Fruit fly (Drosophila melanogaster) whole organism, prepupa: Measurements from ENCODE around the gene CG6788.

Source experiments
- CG10631 ChIP-seq: fragments of 200-800 bp; sonication (Bioruptor generic); optimal IDR thresholded peaks from 2 replicates; lab custom pipeline; 2016; ENCODE audit warnings: missing biosample characterization, missing genetic modification characterization
- CG10669 ChIP-seq: fragments of 200-800 bp; sonication (Bioruptor generic); optimal IDR thresholded peaks from 3 replicates; lab custom pipeline; 2018; ENCODE audit warnings: missing biosample characterization, mild to moderate bottlenecking, missing genetic modification characterization, moderate library complexity
- CG11762 ChIP-seq: fragments of 200-800 bp; sonication (Bioruptor generic); optimal IDR thresholded peaks from 3 replicates; lab custom pipeline; 2016; ENCODE audit warnings: missing biosample characterization, missing genetic modification characterization; ENCODE audit not compliant: insufficient read depth
- CG15336 ChIP-seq: fragments of 200-800 bp; sonication (Bioruptor generic); IDR thresholded peaks from 2 replicates; pipeline ENCODE4 v1.3.6; 2022; ENCODE audit warnings: missing biosample characterization, missing genetic modification characterization
- CG1621 ChIP-seq: fragments of 200-800 bp; sonication (Bioruptor generic); optimal IDR thresholded peaks from 3 replicates; lab custom pipeline; 2018; ENCODE audit warnings: missing biosample characterization, mild to moderate bottlenecking, missing genetic modification characterization
- CG16779 ChIP-seq: fragments of 200-800 bp; sonication (Bioruptor generic); optimal IDR thresholded peaks from 3 replicates; lab custom pipeline; 2017; ENCODE audit warnings: missing biosample characterization, mild to moderate bottlenecking, missing genetic modification characterization
- CG31627 ChIP-seq: fragments of 200-800 bp; sonication (Bioruptor generic); optimal IDR thresholded peaks from 3 replicates; lab custom pipeline; 2016; ENCODE audit warnings: missing biosample characterization, missing genetic modification characterization
- CG32006 ChIP-seq: fragments of 200-800 bp; sonication (Bioruptor generic); optimal IDR thresholded peaks from 3 replicates; lab custom pipeline; 2017; ENCODE audit warnings: missing biosample characterization, mild to moderate bottlenecking, missing genetic modification characterization
- CG34406 ChIP-seq: fragments of 200-800 bp; sonication (Bioruptor generic); optimal IDR thresholded peaks from 3 replicates; lab custom pipeline; 2016; ENCODE audit warnings: missing biosample characterization, missing genetic modification characterization
- CG3919 ChIP-seq: fragments of 200-800 bp; sonication (Bioruptor generic); optimal IDR thresholded peaks from 3 replicates; lab custom pipeline; 2016; ENCODE audit warnings: missing biosample characterization, missing genetic modification characterization
- CG4318 ChIP-seq: fragments of 200-800 bp; sonication (Bioruptor generic); optimal IDR thresholded peaks from 3 replicates; lab custom pipeline; 2017; ENCODE audit warnings: missing biosample characterization, mild to moderate bottlenecking, missing genetic modification characterization
- CG6163 ChIP-seq: fragments of 200-800 bp; sonication (Bioruptor generic); IDR thresholded peaks from 3 replicates; pipeline ENCODE4 v1.3.6; 2022; ENCODE audit warnings: missing biosample characterization, missing genetic modification characterization
- CG6276 ChIP-seq: fragments of 200-800 bp; sonication (Bioruptor generic); optimal IDR thresholded peaks from 2 replicates; lab custom pipeline; 2017; ENCODE audit warnings: missing biosample characterization, mild to moderate bottlenecking, missing genetic modification characterization
- CG6792 ChIP-seq: fragments of 200-800 bp; sonication (Bioruptor generic); optimal IDR thresholded peaks from 3 replicates; lab custom pipeline; 2016; ENCODE audit warnings: missing biosample characterization, missing genetic modification characterization
- CG6808 ChIP-seq: fragments of 200-800 bp; sonication (Bioruptor generic); optimal IDR thresholded peaks from 3 replicates; lab custom pipeline; 2017; ENCODE audit warnings: missing biosample characterization, missing genetic modification characterization, mild to moderate bottlenecking, moderate library complexity, missing genetic modification reagents
- CG6854 ChIP-seq: fragments of 200-800 bp; sonication (Bioruptor generic); optimal IDR thresholded peaks from 2 replicates; lab custom pipeline; 2017; ENCODE audit warnings: missing biosample characterization, mild to moderate bottlenecking, missing genetic modification characterization
- CG7368 ChIP-seq: fragments of 200-800 bp; sonication (Bioruptor generic); optimal IDR thresholded peaks from 3 replicates; lab custom pipeline; 2016; ENCODE audit warnings: missing biosample characterization, missing genetic modification characterization
- CG8119 ChIP-seq: fragments of 200-800 bp; sonication (Bioruptor generic); IDR thresholded peaks from 3 replicates; pipeline ENCODE4 v1.3.6; 2022; ENCODE audit warnings: missing biosample characterization, missing genetic modification characterization
- CG8632 ChIP-seq: fragments of 200-800 bp; sonication (Bioruptor generic); optimal IDR thresholded peaks from 3 replicates; lab custom pipeline; 2016; ENCODE audit warnings: missing biosample characterization, missing genetic modification characterization
- Eip75B ChIP-seq: fragments of 200-800 bp; sonication (Bioruptor generic); optimal IDR thresholded peaks from 3 replicates; lab custom pipeline; 2016; ENCODE audit warnings: missing biosample characterization, missing genetic modification characterization
- Eip78C ChIP-seq: fragments of 200-800 bp; sonication (Bioruptor generic); peaks from one replicate; lab custom pipeline; 2016; ENCODE audit warnings: missing biosample characterization, missing genetic modification characterization
- Eip93F ChIP-seq: fragments of 200-800 bp; sonication (Bioruptor generic); optimal IDR thresholded peaks from 2 replicates; lab custom pipeline; 2016; ENCODE audit warnings: missing biosample characterization, mild to moderate bottlenecking, missing genetic modification characterization
- Ets21C ChIP-seq: fragments of 200-800 bp; sonication (Bioruptor generic); optimal IDR thresholded peaks from 3 replicates; lab custom pipeline; 2016; ENCODE audit warnings: missing biosample characterization, missing genetic modification characterization
- Ets96B ChIP-seq: fragments of 200-800 bp; optimal IDR thresholded peaks from 2 replicates; lab custom pipeline; 2019; ENCODE audit warnings: missing biosample characterization, mild to moderate bottlenecking, missing genetic modification characterization, moderate library complexity
- Gug ChIP-seq: fragments of 200-800 bp; sonication (Bioruptor generic); IDR thresholded peaks from 2 replicates; pipeline ENCODE4 v1.3.6; 2022; ENCODE audit warnings: missing biosample characterization, missing genetic modification characterization
- Hr38 ChIP-seq: sonication (Bioruptor generic); optimal IDR thresholded peaks from 2 replicates; lab custom pipeline; 2016; ENCODE audit warnings: missing biosample characterization, missing genetic modification characterization
- Hr39 ChIP-seq: fragments of 200-800 bp; sonication (Bioruptor generic); optimal IDR thresholded peaks from 2 replicates; lab custom pipeline; 2016; ENCODE audit warnings: missing biosample characterization, missing genetic modification characterization
- Hr4 ChIP-seq: fragments of 200-800 bp; sonication (Bioruptor generic); optimal IDR thresholded peaks from 3 replicates; lab custom pipeline; 2016; ENCODE audit warnings: missing biosample characterization, missing genetic modification characterization
- OdsH ChIP-seq: fragments of 200-800 bp; sonication (Bioruptor generic); optimal IDR thresholded peaks from 3 replicates; lab custom pipeline; 2016; ENCODE audit warnings: missing biosample characterization, missing genetic modification characterization
- Smox ChIP-seq: fragments of 200-800 bp; sonication (Bioruptor generic); optimal IDR thresholded peaks from 3 replicates; lab custom pipeline; 2016; ENCODE audit warnings: missing biosample characterization, missing genetic modification characterization
- Sox102F ChIP-seq: fragments of 200-800 bp; sonication (Bioruptor generic); optimal IDR thresholded peaks from 2 replicates; lab custom pipeline; 2016; ENCODE audit warnings: missing biosample characterization, mild to moderate bottlenecking, missing genetic modification characterization
- Sox14 ChIP-seq: fragments of 200-800 bp; sonication (Bioruptor generic); optimal IDR thresholded peaks from 3 replicates; lab custom pipeline; 2016; ENCODE audit warnings: missing biosample characterization, missing genetic modification characterization
- Sox15 ChIP-seq: fragments of 200-800 bp; sonication (Bioruptor generic); optimal IDR thresholded peaks from 3 replicates; lab custom pipeline; 2016; ENCODE audit warnings: missing biosample characterization, missing genetic modification characterization
- achi ChIP-seq: fragments of 200-800 bp; sonication (Bioruptor generic); optimal IDR thresholded peaks from 3 replicates; lab custom pipeline; 2016; ENCODE audit warnings: missing biosample characterization, missing genetic modification characterization
- acj6 ChIP-seq: fragments of 200-800 bp; sonication (Bioruptor generic); optimal IDR thresholded peaks from 3 replicates; lab custom pipeline; 2016; ENCODE audit warnings: missing biosample characterization, missing genetic modification characterization
- dac ChIP-seq: fragments of 200-800 bp; sonication (Bioruptor generic); optimal IDR thresholded peaks from 2 replicates; lab custom pipeline; 2017; ENCODE audit warnings: missing biosample characterization, mild to moderate bottlenecking, missing genetic modification characterization
- dsx ChIP-seq: fragments of 200-800 bp; optimal IDR thresholded peaks from 3 replicates; lab custom pipeline; 2019; ENCODE audit warnings: missing biosample characterization, mild to moderate bottlenecking, missing genetic modification characterization, moderate library complexity; ENCODE audit not compliant: poor library complexity, severe bottlenecking
- esn ChIP-seq: fragments of 200-800 bp; sonication (Bioruptor generic); optimal IDR thresholded peaks from 2 replicates; lab custom pipeline; 2016; ENCODE audit warnings: missing biosample characterization, mild to moderate bottlenecking, missing genetic modification characterization, moderate library complexity
- fd59A ChIP-seq: fragments of 200-800 bp; sonication (Bioruptor generic); optimal IDR thresholded peaks from 2 replicates; lab custom pipeline; 2017; ENCODE audit warnings: missing biosample characterization, mild to moderate bottlenecking, missing genetic modification characterization, missing genetic modification reagents
- fd85E ChIP-seq: fragments of 200-800 bp; sonication (Bioruptor generic); optimal IDR thresholded peaks from 3 replicates; lab custom pipeline; 2016; ENCODE audit warnings: missing biosample characterization, missing genetic modification characterization
- fkh ChIP-seq: fragments of 200-800 bp; sonication (Bioruptor generic); optimal IDR thresholded peaks from 3 replicates; lab custom pipeline; 2017; ENCODE audit warnings: missing biosample characterization, mild to moderate bottlenecking, missing genetic modification characterization, moderate library complexity
- lz ChIP-seq: fragments of 200-800 bp; sonication (Bioruptor generic); optimal IDR thresholded peaks from 3 replicates; lab custom pipeline; 2016; ENCODE audit warnings: missing biosample characterization, missing genetic modification characterization
- pdm3 ChIP-seq: fragments of 200-800 bp; sonication (Bioruptor generic); optimal IDR thresholded peaks from 3 replicates; lab custom pipeline; 2016; ENCODE audit warnings: missing biosample characterization, missing genetic modification characterization
- salr ChIP-seq, 2 experiments: fragments of 200-800 bp; sonication (Bioruptor generic); optimal IDR thresholded peaks; 3 replicates each; lab custom pipeline; 2016 to 2018; ENCODE audit warnings: missing biosample characterization in 2 of 2, missing genetic modification characterization in 2 of 2, mild to moderate bottlenecking in 1 of 2
- svp ChIP-seq: fragments of 200-800 bp; sonication (Bioruptor generic); peaks from one replicate; lab custom pipeline; 2016; ENCODE audit warnings: missing biosample characterization, missing genetic modification characterization
- topi ChIP-seq: fragments of 200-800 bp; sonication (Bioruptor generic); optimal IDR thresholded peaks from 3 replicates; lab custom pipeline; 2016; ENCODE audit warnings: missing biosample characterization, missing genetic modification characterization

CG6788 gene

dm6 chrX:17856458-17857277 is 31.3 kb upstream of the CG6788 start, which contains the start of gene Srx (continued):
- TF ChIP-seq CG8632 (GFP tag; lab: Kevin White, UChicago) = peak; percentile 39
- peak; percentile 49; the same call in 1 of the 3 replicates for TF ChIP-seq CG8119
- TF ChIP-seq fd59A = no peak
- TF ChIP-seq achi (GFP tag; lab: Kevin White, UChicago) = peak; percentile 99
- TF ChIP-seq CG3919 (GFP tag; lab: Kevin White, UChicago) = no peak
- TF ChIP-seq CG1621 (tag; lab: Kevin White, UChicago) = no peak
- TF ChIP-seq CG7368 (GFP tag; lab: Kevin White, UChicago) = no peak
- TF ChIP-seq CG6792 (GFP tag; lab: Kevin White, UChicago) = no peak
- TF ChIP-seq Sox14 = peak; percentile 23

- peak; percentile 40 for TF ChIP-seq svp (GFP tag; lab: Kevin White, UChicago)
- TF ChIP-seq CG11762 = no peak
- TF ChIP-seq Eip78C (GFP tag; lab: Kevin White, UChicago) = peak; percentile 56
- peak; percentile 22 for TF ChIP-seq dsx (GFP tag; lab: Kevin White, UChicago)
These were observed 30.2 kb upstream of the CG6788 start for dm6 chrX:17857809-17858208.

DNA sequence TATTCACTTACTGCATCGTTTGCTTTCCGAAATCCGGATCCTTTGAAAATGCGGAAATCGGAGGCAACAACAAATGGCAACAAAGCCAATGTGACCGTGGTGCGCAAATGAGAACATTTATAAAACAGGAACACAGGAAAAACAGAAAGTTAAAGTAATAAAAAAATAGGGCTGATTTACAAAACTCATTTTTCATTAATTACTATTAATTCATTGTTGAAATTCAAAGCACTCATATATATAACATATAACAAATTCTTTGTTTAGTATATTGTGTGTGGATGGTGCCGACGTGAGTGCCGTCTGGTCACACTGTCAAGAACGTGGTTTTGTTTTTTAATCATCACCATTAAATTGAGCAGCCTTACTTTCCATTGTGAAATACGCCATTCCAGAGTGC is 27.3 kb upstream of the CG6788 start, which contains the start of the genes Arp8 and CG6769:
Gene Arp8, minus strand, starts transcription at position 90 of the 400 bp plus-strand sequence.
Gene CG6769, plus strand, starts transcription at position 292 of the 400 bp plus-strand sequence.
- TF ChIP-seq Hr39 (GFP tag; lab: Kevin White, UChicago) = peak; percentile 18
- TF ChIP-seq CG8632 (GFP tag; lab: Kevin White, UChicago) = no peak
- peak; percentile 35 for TF ChIP-seq CG1621 (tag; lab: Kevin White, UChicago)
- no peak for TF ChIP-seq pdm3 (GFP tag; lab: Kevin White, UChicago)
- peak; percentile 46 for TF ChIP-seq svp (GFP tag; lab: Kevin White, UChicago)
- no peak for TF ChIP-seq dsx (GFP tag; lab: Kevin White, UChicago)
- peak; percentile 53 for TF ChIP-seq esn
- TF ChIP-seq Eip75B (GFP tag; lab: Kevin White, UChicago) = peak; percentile 3
- TF ChIP-seq dac (GFP tag; lab: Kevin White, UChicago) = no peak
- TF ChIP-seq achi (GFP tag; lab: Kevin White, UChicago) = peak; percentile 6
- no peak for TF ChIP-seq CG10631 (GFP tag; lab: Kevin White, UChicago)
- TF ChIP-seq Ets21C (GFP tag; lab: Kevin White, UChicago) = no peak
- TF ChIP-seq CG4318 (GFP tag; lab: Kevin White, UChicago) = no peak
- no peak for TF ChIP-seq CG6792 (GFP tag; lab: Kevin White, UChicago)
- TF ChIP-seq fd85E (GFP tag; lab: Kevin White, UChicago) = no peak
- no peak for TF ChIP-seq CG16779 (tag; lab: Kevin White, UChicago)
- no peak for TF ChIP-seq CG6163 (GFP tag; lab: Robert Waterston, UW)
- no peak for TF ChIP-seq Eip93F (GFP tag; lab: Kevin White, UChicago)
- TF ChIP-seq Ets96B (tag; lab: Kevin White, UChicago) = no peak
- TF ChIP-seq Sox102F (GFP tag; lab: Kevin White, UChicago) = no peak
- no peak for TF ChIP-seq OdsH (GFP tag; lab: Kevin White, UChicago)
- TF ChIP-seq Smox (GFP tag; lab: Kevin White, UChicago) = peak; percentile 32
- TF ChIP-seq salr (GFP tag; optimal IDR thresholded peaks at IDR 0.05; lab: Kevin White, UChicago) = no peak
- TF ChIP-seq CG15336 (GFP tag; lab: Robert Waterston, UW) = no peak
- no peak for TF ChIP-seq fkh (GFP tag; lab: Kevin White, UChicago)
- TF ChIP-seq lz = no peak
- TF ChIP-seq CG11762 = no peak
- no peak for TF ChIP-seq CG31627 (GFP tag; lab: Kevin White, UChicago)
- TF ChIP-seq CG32006 (GFP tag; lab: Kevin White, UChicago) = no peak
- TF ChIP-seq topi (GFP tag; lab: Kevin White, UChicago) = peak; percentile 22
- TF ChIP-seq CG6276 (GFP tag; lab: Kevin White, UChicago) = no peak
- TF ChIP-seq fd59A = no peak
- no peak for TF ChIP-seq acj6 (GFP tag; lab: Kevin White, UChicago)
- TF ChIP-seq CG34406 (GFP tag; lab: Kevin White, UChicago) = no peak
- no peak for TF ChIP-seq Sox15 (GFP tag; lab: Kevin White, UChicago)
- TF ChIP-seq CG6854 = no peak
- no peak for TF ChIP-seq Hr38
- TF ChIP-seq Eip78C (GFP tag; lab: Kevin White, UChicago) = peak; percentile 76
- TF ChIP-seq CG8119 = no peak
- TF ChIP-seq Gug (GFP tag; lab: Robert Waterston, UW) = no peak
- no peak for TF ChIP-seq CG6808 (GFP tag; lab: Kevin White, UChicago)
- peak; percentile 8 for TF ChIP-seq Hr4 (GFP tag; lab: Kevin White, UChicago)
- no peak for TF ChIP-seq CG10669 (GFP tag; lab: Kevin White, UChicago)
